Worm (Caenorhabditis elegans): ENCODE measurements around the gene K12B6.9.
A peak's percentile ranks its signal among the peaks of the same experiment; 100 is the strongest.

The K12B6.9 gene

DNA sequence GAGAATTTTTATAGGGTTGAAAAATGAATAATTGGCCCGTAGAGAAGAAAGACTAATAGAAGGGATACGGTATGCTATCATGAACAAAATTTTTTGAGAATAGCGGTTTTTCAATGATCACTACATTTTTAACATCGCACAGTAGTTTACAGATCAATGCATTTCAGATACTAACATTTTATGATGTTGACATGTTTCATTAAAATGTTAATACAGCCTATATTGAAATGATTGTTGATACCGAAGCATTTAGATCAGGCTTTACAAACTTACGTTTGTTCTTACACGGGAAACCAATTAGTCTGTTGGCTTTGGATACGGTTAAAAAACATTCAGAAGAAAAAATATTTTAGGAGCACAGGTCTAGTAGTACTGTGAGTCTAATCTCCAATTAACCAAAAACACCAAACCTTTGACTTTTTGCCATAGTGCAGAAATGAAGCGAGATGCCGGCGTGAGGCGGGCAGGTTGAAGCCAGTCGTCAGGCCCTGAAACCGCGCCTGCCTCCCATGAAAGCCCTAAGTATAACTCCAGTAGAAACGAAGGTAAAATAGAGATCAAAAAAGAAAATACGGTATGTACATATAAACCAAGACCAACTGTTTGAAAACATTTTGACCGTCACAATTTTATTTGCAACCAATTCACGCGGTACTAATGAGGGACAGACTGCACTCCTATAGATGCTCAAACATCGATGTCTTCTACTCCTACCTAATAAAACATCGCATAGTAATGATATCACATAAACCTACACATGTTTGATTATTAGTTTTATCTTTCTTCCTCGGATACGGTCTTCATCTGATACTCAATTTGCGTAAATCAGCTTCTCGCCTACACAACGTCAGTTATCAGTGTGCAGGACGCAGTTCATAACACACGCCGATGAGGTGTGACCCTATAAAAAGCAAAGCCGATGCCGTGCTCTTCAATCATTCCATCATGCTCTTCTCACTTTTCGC lies 14.1 kb downstream of the K12B6.9 start, which contains the start of gene fil-2 (continued):
- TF ChIP-seq lsy-27 (tag; optimal IDR thresholded peaks at IDR 0.05; ENCODE audit: borderline replicate concordance, insufficient read depth) (no peak), ztf-22 (GFP tag; optimal IDR thresholded peaks at IDR 0.05) (no peak), fkh-3 (tag; optimal IDR thresholded peaks at IDR 0.05) (peak; percentile 29), ets-4 (GFP tag; optimal IDR thresholded peaks at IDR 0.05) (no peak), unc-130 (GFP tag; optimal IDR thresholded peaks at IDR 0.05) (no peak), egl-18 (GFP tag; IDR thresholded peaks at IDR 0.05) (no peak), lir-1 (GFP tag; conservative IDR thresholded peaks at IDR 0.05) (no peak), bed-1 (GFP tag; IDR thresholded peaks at IDR 0.05) (no peak), F57A8.1 (GFP tag; optimal IDR thresholded peaks at IDR 0.05) (no peak), hsf-1 (GFP tag; IDR thresholded peaks at IDR 0.05) (no peak), ztf-6 (GFP tag; IDR thresholded peaks at IDR 0.05) (no peak), sptf-2 (GFP tag; optimal IDR thresholded peaks at IDR 0.05) (no peak), rec-8 (tag; optimal IDR thresholded peaks at IDR 0.05) (no peak), hrde-1 (tag; optimal IDR thresholded peaks at IDR 0.05; ENCODE audit: borderline replicate concordance) (no peak), F10E7.11 (tag; optimal IDR thresholded peaks at IDR 0.05) (no peak), F22D6.2 (tag; optimal IDR thresholded peaks at IDR 0.05) (peak; percentile 17), dox-1 (GFP tag; IDR thresholded peaks at IDR 0.05) (no peak), tbx-9 (tag; optimal IDR thresholded peaks at IDR 0.05; ENCODE audit: borderline replicate concordance) (no peak), ZK185.1 (tag; optimal IDR thresholded peaks at IDR 0.05; ENCODE audit: poor library complexity, severe bottlenecking) (peak; percentile 65), C17E4.6 (GFP tag; IDR thresholded peaks at IDR 0.05) (no peak; the same call in 1 of the 2 replicates), bed-2 (GFP tag; IDR thresholded peaks at IDR 0.05) (no peak), snpc-3.4 (tag; optimal IDR thresholded peaks at IDR 0.05) (no peak), ztf-18 (tag; optimal IDR thresholded peaks at IDR 0.05) (no peak), ceh-58 (GFP tag; IDR thresholded peaks at IDR 0.05) (no peak), egrh-3 (GFP tag; IDR thresholded peaks at IDR 0.05) (no peak), nfya-1 (tag; optimal IDR thresholded peaks at IDR 0.05; ENCODE audit: borderline replicate concordance, insufficient read depth) (no peak), hlh-26 (GFP tag; conservative IDR thresholded peaks at IDR 0.05) (no peak), aptf-3 (GFP tag; IDR thresholded peaks at IDR 0.05) (no peak), hlh-12 (tag; optimal IDR thresholded peaks at IDR 0.05) (no peak), die-1 (tag; optimal IDR thresholded peaks at IDR 0.05) (no peak), nfya-2 (GFP tag; IDR thresholded peaks at IDR 0.05) (no peak), lag-1 (GFP tag; IDR thresholded peaks at IDR 0.05) (no peak), ceh-79 (tag; optimal IDR thresholded peaks at IDR 0.05) (peak; percentile 39), let-526 (GFP tag; IDR thresholded peaks at IDR 0.05) (0 out of 2 replicates have a peak, but pooled peaks have one; percentile 25), lin-40 (tag; optimal IDR thresholded peaks at IDR 0.05) (no peak), cebp-2 (GFP tag; IDR thresholded peaks at IDR 0.05) (no peak), nhr-120 (GFP tag; IDR thresholded peaks at IDR 0.05) (no peak), rpc-1 (optimal IDR thresholded peaks at IDR 0.05) (no peak), rpc-1 (tag; optimal IDR thresholded peaks at IDR 0.05) (no peak), Y53G8AR.9 (GFP tag; conservative IDR thresholded peaks at IDR 0.05) (peak; percentile 95), K11D2.4 (GFP tag; IDR thresholded peaks at IDR 0.05) (peak; percentile 40), athp-1 (tag; optimal IDR thresholded peaks at IDR 0.05) (no peak), F33H1.4 (GFP tag; IDR thresholded peaks at IDR 0.05) (no peak), tlf-1 (GFP tag; optimal IDR thresholded peaks at IDR 0.05) (peak; percentile 81), cebp-1 (GFP tag; IDR thresholded peaks at IDR 0.05) (no peak), cebp-1 (tag; optimal IDR thresholded peaks at IDR 0.05) (peak; percentile 71), F39B2.1 (GFP tag; IDR thresholded peaks at IDR 0.05) (0 out of 2 replicates have a peak, but pooled peaks have one; percentile 16)
